Worm (Caenorhabditis elegans) whole organism, late embryonic: ENCODE results near the gene F18G5.6.

Experiments used
- ama-1 ChIP-seq: fragments of 150-350 bp; optimal IDR thresholded peaks from 2 replicates; lab custom pipeline; 2014
- dve-1 ChIP-seq: sonication (generic microtip); optimal IDR thresholded peaks from 2 replicates; lab custom pipeline; 2017; ENCODE audit warnings: antibody characterized with exemption, mild to moderate bottlenecking, missing genetic modification characterization, missing compliant biosample characterization
- fax-1 ChIP-seq: sonication (generic microtip); optimal IDR thresholded peaks from 2 replicates; lab custom pipeline; 2016; ENCODE audit warnings: missing genotype, missing genetic modification characterization, missing compliant biosample characterization
- gmeb-2 ChIP-seq: sonication (generic microtip); optimal IDR thresholded peaks from 2 replicates; lab custom pipeline; 2016; ENCODE audit warnings: missing genetic modification characterization, inconsistent platforms, missing compliant biosample characterization
- pha-4 ChIP-seq: fragments of 150-350 bp; optimal IDR thresholded peaks from 2 replicates; lab custom pipeline; 2018; ENCODE audit warnings: missing biosample characterization, missing genetic modification reagents, missing genetic modification characterization

DNA sequence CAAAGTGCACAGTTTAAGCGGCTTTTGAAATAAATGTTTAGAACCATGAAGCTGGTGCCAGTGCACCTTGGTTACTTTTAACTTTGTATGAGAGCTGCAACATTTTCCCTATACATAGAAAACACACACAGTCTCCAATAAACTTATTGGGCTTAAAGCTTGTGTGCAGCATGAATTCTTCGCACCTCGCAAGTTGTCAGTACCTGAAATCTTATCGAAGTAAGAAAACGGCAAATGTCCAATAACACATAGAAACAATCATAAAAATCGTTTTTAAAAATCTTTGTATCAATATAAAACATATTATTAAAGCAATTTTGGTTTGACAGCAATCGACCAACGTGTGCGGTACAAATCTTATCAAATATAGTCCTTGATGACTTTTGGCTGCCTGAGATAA lies 4.2 kb upstream of the F18G5.6 start:
- TF ChIP-seq pha-4 (no peak), fax-1 (tag; lab: Kevin White, UChicago) (no peak), ama-1 (no peak), dve-1 (tag; lab: Kevin White, UChicago) (no peak), gmeb-2 (tag; lab: Kevin White, UChicago) (no peak)
